Worm (Caenorhabditis elegans) whole organism, L4 larva: ENCODE data around the gene D1044.1.
A peak's percentile ranks its signal among the peaks of the same experiment; 100 is the strongest.

Source experiments
- D1046.2 ChIP-seq: fragments of 200-800 bp; sonication (Bioruptor generic); IDR thresholded peaks from 2 replicates; pipeline ENCODE4 v1.3.6; 2022; ENCODE audit warnings: missing genetic modification characterization, missing compliant biosample characterization
- F37D6.2 ChIP-seq: sonication (generic microtip); optimal IDR thresholded peaks from 2 replicates; lab custom pipeline; 2016; ENCODE audit warnings: mild to moderate bottlenecking, missing genetic modification characterization, missing compliant biosample characterization
- R02D3.7 ChIP-seq: fragments of 150-350 bp; sonication (generic microtip); optimal IDR thresholded peaks from 3 replicates; lab custom pipeline; 2014; ENCODE audit warnings: missing biosample characterization, missing genetic modification characterization
- Y5F2A.4 ChIP-seq: fragments of 200-800 bp; sonication (Bioruptor generic); optimal IDR thresholded peaks from 2 replicates; lab custom pipeline; 2018; ENCODE audit warnings: mild to moderate bottlenecking, missing genetic modification characterization, missing compliant biosample characterization
- aha-1 ChIP-seq: fragments of 150-350 bp; peaks from one replicate; lab custom pipeline; 2014; ENCODE audit warnings: missing biosample characterization, missing genetic modification characterization
- arid-1 ChIP-seq: fragments of 200-800 bp; sonication (Bioruptor generic); conservative IDR thresholded peaks from 2 replicates; pipeline ENCODE4 v1.3.6; 2022; ENCODE audit warnings: missing genetic modification reagents, missing genetic modification characterization, missing compliant biosample characterization
- ceh-28 ChIP-seq: fragments of 150-350 bp; optimal IDR thresholded peaks from 2 replicates; lab custom pipeline; 2014; ENCODE audit warnings: missing biosample characterization, missing genetic modification reagents, missing genetic modification characterization
- ceh-44 ChIP-seq: fragments of 200-800 bp; sonication (Bioruptor generic); IDR thresholded peaks from 2 replicates; pipeline ENCODE4 v1.3.6; 2022; ENCODE audit warnings: missing genetic modification reagents, missing genetic modification characterization, missing compliant biosample characterization
- ceh-62 ChIP-seq: sonication (generic microtip); optimal IDR thresholded peaks from 2 replicates; lab custom pipeline; 2017; ENCODE audit warnings: missing biosample characterization, missing genetic modification characterization
- ces-1 ChIP-seq: fragments of 150-350 bp; sonication (generic microtip); optimal IDR thresholded peaks from 4 replicates; lab custom pipeline; 2014; ENCODE audit warnings: missing biosample characterization, missing genetic modification reagents, missing genetic modification characterization
- daf-12 ChIP-seq: fragments of 150-350 bp; optimal IDR thresholded peaks from 2 replicates; lab custom pipeline; 2014; ENCODE audit warnings: missing biosample characterization, missing genetic modification reagents, missing genetic modification characterization
- daf-16 ChIP-seq, 3 experiments: sonication (generic microtip); optimal IDR thresholded peaks; 2 replicates each; lab custom pipeline; 2016 to 2017; ENCODE audit warnings: missing genetic modification characterization in 3 of 3, missing genetic modification reagents in 3 of 3, mild to moderate bottlenecking in 2 of 3, missing compliant biosample characterization in 2 of 3, missing biosample characterization in 1 of 3, moderate library complexity in 1 of 3
- daf-19 ChIP-seq: fragments of 200-800 bp; sonication (Bioruptor generic); conservative IDR thresholded peaks from 2 replicates; pipeline ENCODE4 v1.3.6; 2022; ENCODE audit warnings: missing genetic modification characterization, missing compliant biosample characterization
- daf-8 ChIP-seq: fragments of 200-800 bp; sonication (Bioruptor generic); IDR thresholded peaks from 2 replicates; pipeline ENCODE4 v1.3.6; 2022; ENCODE audit warnings: missing genetic modification characterization, missing compliant biosample characterization
- dmd-6 ChIP-seq: fragments of 200-800 bp; sonication (Bioruptor generic); IDR thresholded peaks from 2 replicates; pipeline ENCODE4 v1.3.6; 2022; ENCODE audit warnings: missing genetic modification reagents, missing genetic modification characterization, missing compliant biosample characterization
- dmd-8 ChIP-seq: fragments of 200-800 bp; sonication (Bioruptor generic); IDR thresholded peaks from 2 replicates; pipeline ENCODE4 v1.3.6; 2022; ENCODE audit warnings: missing genetic modification characterization, missing compliant biosample characterization
- dmd-9 ChIP-seq: fragments of 200-800 bp; sonication (Bioruptor generic); IDR thresholded peaks from 2 replicates; pipeline ENCODE4 v1.3.6; 2022; ENCODE audit warnings: missing genetic modification reagents, missing genetic modification characterization, missing compliant biosample characterization
- dpl-1 ChIP-seq: fragments of 150-350 bp; optimal IDR thresholded peaks from 2 replicates; lab custom pipeline; 2014; ENCODE audit warnings: missing biosample characterization, missing genetic modification reagents, missing genetic modification characterization
- dve-1 ChIP-seq: sonication (generic microtip); optimal IDR thresholded peaks from 2 replicates; lab custom pipeline; 2017; ENCODE audit warnings: antibody characterized with exemption, mild to moderate bottlenecking, missing genetic modification characterization, missing compliant biosample characterization; ENCODE audit not compliant: insufficient read depth
- egl-43 ChIP-seq: fragments of 200-800 bp; sonication (Bioruptor generic); IDR thresholded peaks from 2 replicates; pipeline ENCODE4 v1.3.6; 2022; ENCODE audit warnings: missing genetic modification reagents, missing genetic modification characterization, missing compliant biosample characterization
- hlh-30 ChIP-seq: sonication (generic microtip); optimal IDR thresholded peaks from 2 replicates; lab custom pipeline; 2017; ENCODE audit warnings: antibody characterized with exemption, mild to moderate bottlenecking, missing genetic modification characterization, missing compliant biosample characterization; ENCODE audit not compliant: insufficient read depth
- hmg-1.1 ChIP-seq: fragments of 200-800 bp; sonication (Bioruptor generic); IDR thresholded peaks from 2 replicates; pipeline ENCODE4 v1.3.6; 2022; ENCODE audit warnings: missing genetic modification reagents, missing genetic modification characterization, missing compliant biosample characterization
- lim-7 ChIP-seq: fragments of 200-800 bp; sonication (Bioruptor generic); IDR thresholded peaks from 2 replicates; pipeline ENCODE4 v1.3.6; 2022; ENCODE audit warnings: missing genetic modification characterization, missing compliant biosample characterization
- lin-1 ChIP-seq: fragments of 200-800 bp; sonication (Bioruptor generic); IDR thresholded peaks from 2 replicates; pipeline ENCODE4 v1.3.6; 2022; ENCODE audit warnings: missing genetic modification reagents, missing genetic modification characterization, missing compliant biosample characterization
- lin-38 ChIP-seq: fragments of 200-800 bp; sonication (Bioruptor generic); IDR thresholded peaks from 2 replicates; pipeline ENCODE4 v1.3.6; 2022; ENCODE audit warnings: missing genetic modification reagents, missing genetic modification characterization, missing compliant biosample characterization
- lin-39 ChIP-seq: fragments of 150-350 bp; optimal IDR thresholded peaks from 2 replicates; lab custom pipeline; 2014; ENCODE audit warnings: missing biosample characterization, missing genetic modification reagents, missing genetic modification characterization
- lir-3 ChIP-seq: sonication (generic microtip); optimal IDR thresholded peaks from 2 replicates; lab custom pipeline; 2016; ENCODE audit warnings: mild to moderate bottlenecking, missing genetic modification characterization, missing compliant biosample characterization
- lsy-2 ChIP-seq, 2 experiments: fragments of 150-350 bp in 1 of 2; sonication (generic microtip) in 1 of 2; optimal IDR thresholded peaks; 2 replicates each; lab custom pipeline; 2014 to 2017; ENCODE audit warnings: missing biosample characterization in 2 of 2, missing genetic modification characterization in 2 of 2
- mdl-1 ChIP-seq, 2 experiments: fragments of 150-350 bp in 1 of 2; sonication (generic microtip) in 1 of 2; optimal IDR thresholded peaks; 2 replicates each; lab custom pipeline; 2014 to 2017; ENCODE audit warnings: missing biosample characterization in 2 of 2, missing genetic modification characterization in 2 of 2
- mes-2 ChIP-seq: sonication (generic microtip); optimal IDR thresholded peaks from 2 replicates; lab custom pipeline; 2016; ENCODE audit warnings: missing genotype, mild to moderate bottlenecking, missing genetic modification characterization, missing compliant biosample characterization; ENCODE audit not compliant: poor library complexity, severe bottlenecking
- mxl-3 ChIP-seq: fragments of 200-800 bp; sonication (Bioruptor generic); optimal IDR thresholded peaks from 2 replicates; lab custom pipeline; 2018; ENCODE audit warnings: mild to moderate bottlenecking, missing genetic modification characterization, missing compliant biosample characterization
- nhr-10 ChIP-seq: fragments of 150-350 bp; optimal IDR thresholded peaks from 2 replicates; lab custom pipeline; 2014; ENCODE audit warnings: missing biosample characterization, missing genetic modification characterization
- nhr-11 ChIP-seq: fragments of 150-350 bp; optimal IDR thresholded peaks from 2 replicates; lab custom pipeline; 2014; ENCODE audit warnings: missing biosample characterization, missing genetic modification characterization
- nhr-237 ChIP-seq: sonication (generic microtip); optimal IDR thresholded peaks from 2 replicates; lab custom pipeline; 2017; ENCODE audit warnings: missing biosample characterization, missing genetic modification characterization
- nhr-28 ChIP-seq: fragments of 150-350 bp; optimal IDR thresholded peaks from 2 replicates; lab custom pipeline; 2014; ENCODE audit warnings: missing biosample characterization, missing genetic modification characterization
- nhr-77 ChIP-seq: fragments of 150-350 bp; optimal IDR thresholded peaks from 2 replicates; lab custom pipeline; 2014; ENCODE audit warnings: missing biosample characterization, missing genetic modification characterization
- pha-4 ChIP-seq, 2 experiments: fragments of 150-350 bp in 1 of 2; fragments of 200-800 bp in 1 of 2; sonication (Bioruptor generic) in 1 of 2; IDR thresholded peaks in 1 of 2; optimal IDR thresholded peaks in 1 of 2; 2 replicates each; pipeline versions ENCODE4 v1.3.6 to Lab custom; 2014 to 2022; ENCODE audit warnings: missing genetic modification characterization in 2 of 2, missing genetic modification reagents in 2 of 2, missing biosample characterization in 1 of 2, missing compliant biosample characterization in 1 of 2
- pqm-1 ChIP-seq: sonication (generic microtip); optimal IDR thresholded peaks from 2 replicates; lab custom pipeline; 2017; ENCODE audit warnings: missing biosample characterization, missing genetic modification characterization
- set-16 ChIP-seq: fragments of 200-800 bp; sonication (Bioruptor generic); IDR thresholded peaks from 2 replicates; pipeline ENCODE4 v1.3.6; 2022; ENCODE audit warnings: missing genetic modification reagents, missing genetic modification characterization, missing compliant biosample characterization
- snpc-4 ChIP-seq: fragments of 150-350 bp; optimal IDR thresholded peaks from 2 replicates; lab custom pipeline; 2014; ENCODE audit warnings: missing biosample characterization, missing genetic modification characterization
- spr-1 ChIP-seq: sonication (generic microtip); optimal IDR thresholded peaks from 2 replicates; lab custom pipeline; 2016; ENCODE audit warnings: mild to moderate bottlenecking, missing genetic modification characterization, missing compliant biosample characterization
- spr-3 ChIP-seq: fragments of 200-800 bp; sonication (Bioruptor generic); optimal IDR thresholded peaks from 2 replicates; lab custom pipeline; 2018; ENCODE audit warnings: mild to moderate bottlenecking, missing genetic modification characterization, missing compliant biosample characterization
- tra-1 ChIP-seq: fragments of 200-800 bp; sonication (Bioruptor generic); IDR thresholded peaks from 2 replicates; pipeline ENCODE4 v1.3.6; 2022; ENCODE audit warnings: missing genetic modification reagents, missing genetic modification characterization, missing compliant biosample characterization
- unc-130 ChIP-seq: sonication (generic microtip); optimal IDR thresholded peaks from 2 replicates; lab custom pipeline; 2016; ENCODE audit warnings: missing genetic modification reagents, missing genetic modification characterization, missing compliant biosample characterization
- unc-39 ChIP-seq: sonication (generic microtip); optimal IDR thresholded peaks from 2 replicates; lab custom pipeline; 2017; ENCODE audit warnings: missing biosample characterization, missing genetic modification characterization
- unc-62 ChIP-seq, 3 experiments: fragments of 150-350 bp in 1 of 3; sonication (generic microtip); optimal IDR thresholded peaks in 2 of 3; peaks in 1 of 3; 1 replicate in 1 of 3; 2 replicates in 2 of 3; lab custom pipeline; 2014 to 2017; ENCODE audit warnings: missing biosample characterization in 3 of 3, missing genetic modification characterization in 3 of 3, missing genetic modification reagents in 3 of 3, missing genotype in 1 of 3
- vab-7 ChIP-seq: fragments of 200-800 bp; sonication (Bioruptor generic); IDR thresholded peaks from 2 replicates; pipeline ENCODE4 v1.3.6; 2022; ENCODE audit warnings: missing genetic modification reagents, missing genetic modification characterization, missing compliant biosample characterization
- zip-11 ChIP-seq: fragments of 200-800 bp; sonication (Bioruptor generic); IDR thresholded peaks from 2 replicates; pipeline ENCODE4 v1.3.6; 2022; ENCODE audit warnings: missing genetic modification characterization, missing compliant biosample characterization
- zip-2 ChIP-seq: fragments of 150-350 bp; optimal IDR thresholded peaks from 2 replicates; lab custom pipeline; 2014; ENCODE audit warnings: missing biosample characterization, missing genetic modification characterization
- ztf-11 ChIP-seq: fragments of 150-350 bp; optimal IDR thresholded peaks from 2 replicates; lab custom pipeline; 2014; ENCODE audit warnings: missing biosample characterization, missing genetic modification characterization

The D1044.1 gene

ce11 chrIII:5591668-5592149 is 47.6 kb downstream of the D1044.1 start, which contains the start of the genes ddx-15 and ucr-1 (continued):
- TF ChIP-seq egl-43 (GFP tag; lab: Robert Waterston, UW) (no peak), spr-1 (no peak), set-16 (GFP tag; lab: Robert Waterston, UW) (no peak), daf-12 (tag; lab: Kevin White, UChicago) (no peak), dve-1 (tag; lab: Kevin White, UChicago) (peak; percentile 73), mes-2 (tag; lab: Kevin White, UChicago) (peak; percentile 87), unc-39 (tag; lab: Kevin White, UChicago) (no peak), lin-1 (GFP tag; lab: Robert Waterston, UW) (no peak), dmd-9 (no peak), aha-1 (no peak), lir-3 (tag; lab: Kevin White, UChicago) (no peak), hlh-30 (tag; lab: Kevin White, UChicago) (peak; percentile 63), nhr-28 (peak; percentile 23), dmd-8 (no peak), pqm-1 (tag; lab: Kevin White, UChicago) (no peak), dmd-6 (GFP tag; lab: Robert Waterston, UW) (no peak), tra-1 (GFP tag; lab: Robert Waterston, UW) (no peak), F37D6.2 (tag; lab: Kevin White, UChicago) (no peak), dpl-1 (GFP tag; lab: Kevin White, UChicago) (peak; percentile 68), lin-38 (GFP tag; lab: Robert Waterston, UW) (peak; percentile 66), nhr-237 (tag; lab: Kevin White, UChicago) (no peak), mdl-1 (tag; optimal IDR thresholded peaks at IDR 0.05; lab: Kevin White, UChicago) (no peak), R02D3.7 (tag; lab: Kevin White, UChicago) (peak; percentile 55), vab-7 (GFP tag; lab: Robert Waterston, UW) (no peak), unc-130 (GFP tag; lab: Kevin White, UChicago) (peak; percentile 27), nhr-10 (tag; lab: Kevin White, UChicago) (no peak), spr-3 (no peak), Y5F2A.4 (GFP tag; lab: Kevin White, UChicago) (no peak), ces-1 (GFP tag; lab: Kevin White, UChicago) (no peak), lim-7 (no peak), ztf-11 (tag; lab: Kevin White, UChicago) (no peak), ceh-44 (GFP tag; lab: Robert Waterston, UW) (no peak), daf-16 (GFP tag; optimal IDR thresholded peaks at IDR 0.05; lab: Kevin White, UChicago) (no peak), daf-16 (tag; optimal IDR thresholded peaks at IDR 0.05; lab: Kevin White, UChicago) (peak; percentile 33), lin-39 (tag; lab: Kevin White, UChicago) (no peak)

ce11 chrIII:5594350-5594749 is 50.3 kb downstream of the D1044.1 start:
- TF ChIP-seq pha-4 (GFP tag; IDR thresholded peaks at IDR 0.05; lab: Robert Waterston, UW) (no peak), pha-4 (tag; optimal IDR thresholded peaks at IDR 0.05; lab: Kevin White, UChicago) (no peak), lsy-2 (tag; optimal IDR thresholded peaks at IDR 0.05; lab: Kevin White, UChicago) (peak in 1 of 2 experiments; percentile 37), hmg-1.1 (GFP tag; lab: Robert Waterston, UW) (peak; percentile 38; the same call in 1 of the 2 replicates), daf-8 (GFP tag; lab: Robert Waterston, UW) (no peak), arid-1 (GFP tag; lab: Robert Waterston, UW) (0 out of 2 replicates have a peak, but pooled peaks have one; percentile 26), lir-3 (tag; lab: Kevin White, UChicago) (no peak), pqm-1 (tag; lab: Kevin White, UChicago) (no peak), nhr-11 (tag; lab: Kevin White, UChicago) (no peak), zip-11 (no peak), ceh-28 (tag; lab: Kevin White, UChicago) (no peak), zip-2 (no peak), vab-7 (GFP tag; lab: Robert Waterston, UW) (no peak), daf-19 (GFP tag; lab: Robert Waterston, UW) (no peak), dmd-6 (GFP tag; lab: Robert Waterston, UW) (no peak; the same call in 1 of the 2 replicates), unc-62 (GFP tag; optimal IDR thresholded peaks at IDR 0.05 in 1 of 2; lab: Kevin White, UChicago) (no peak), unc-62 (tag; optimal IDR thresholded peaks at IDR 0.05; lab: Kevin White, UChicago) (no peak), D1046.2 (GFP tag; lab: Robert Waterston, UW) (no peak), ces-1 (GFP tag; lab: Kevin White, UChicago) (no peak), mxl-3 (GFP tag; lab: Kevin White, UChicago) (peak; percentile 43), snpc-4 (no peak), ceh-62 (tag; lab: Kevin White, UChicago) (no peak), nhr-77 (tag; lab: Kevin White, UChicago) (no peak)
